Worm (Caenorhabditis elegans): Measurements from ENCODE around the gene sdc-2.

DNA sequence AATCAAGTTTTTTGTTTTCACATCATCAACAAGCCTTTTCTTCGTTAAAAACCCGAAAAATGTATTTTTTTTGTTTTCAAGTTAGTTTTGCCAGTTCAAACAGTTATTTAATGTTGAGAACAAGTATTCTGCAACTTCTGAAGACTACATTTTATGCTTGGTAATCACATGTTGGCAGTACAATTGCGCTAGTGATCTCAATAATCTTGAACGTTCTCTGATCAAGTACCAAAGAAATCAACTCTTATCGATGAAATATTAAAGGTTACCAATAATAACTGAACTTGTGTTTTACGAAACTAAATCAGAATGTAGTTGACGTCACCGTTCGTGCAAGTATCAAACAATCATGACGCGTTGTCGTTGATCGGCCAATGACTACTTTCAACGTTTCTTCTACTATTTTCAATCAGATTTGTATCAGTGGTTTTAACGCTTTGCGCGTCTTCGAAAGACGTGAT, 11.1 kb downstream of the sdc-2 start, which contains the start of gene C35C5.8:
- TF ChIP-seq ceh-31 (tag; optimal IDR thresholded peaks at IDR 0.05) (no peak), fax-1 (tag; optimal IDR thresholded peaks at IDR 0.05) (no peak), ama-1 (optimal IDR thresholded peaks at IDR 0.05) (no peak), nhr-11 (tag; optimal IDR thresholded peaks at IDR 0.05) (no peak), ceh-19 (GFP tag; optimal IDR thresholded peaks at IDR 0.05) (no peak), ceh-9 (tag; optimal IDR thresholded peaks at IDR 0.05) (no peak), pha-4 (tag; optimal IDR thresholded peaks at IDR 0.05) (no peak), unc-55 (GFP tag; optimal IDR thresholded peaks at IDR 0.05) (no peak), tbx-2 (tag; optimal IDR thresholded peaks at IDR 0.05) (no peak), pat-9 (tag; optimal IDR thresholded peaks at IDR 0.05) (no peak)

Measured in whole organism, late embryonic.